Worm (Caenorhabditis elegans) whole organism, young adult: ENCODE results near the gene skih-2.

Experiments used
- B0035.1 ChIP-seq: sonication (generic microtip); optimal IDR thresholded peaks from 2 replicates; lab custom pipeline; 2016; ENCODE audit warnings: missing genetic modification characterization, mild to moderate bottlenecking, missing compliant biosample characterization, missing genotype, missing genetic modification reagents
- B0261.1 ChIP-seq: sonication (generic microtip); optimal IDR thresholded peaks from 2 replicates; lab custom pipeline; 2016; ENCODE audit warnings: mild to moderate bottlenecking, missing genetic modification characterization, moderate library complexity, missing compliant biosample characterization
- F37B4.10 ChIP-seq: fragments of 200-800 bp; sonication (Bioruptor generic); IDR thresholded peaks from 2 replicates; pipeline ENCODE4 v1.3.6; 2022; ENCODE audit warnings: missing genetic modification characterization, missing compliant biosample characterization
- F39B2.1 ChIP-seq: fragments of 200-800 bp; sonication (Bioruptor generic); IDR thresholded peaks from 2 replicates; pipeline ENCODE4 v1.3.6; 2022; ENCODE audit warnings: missing genetic modification reagents, missing genetic modification characterization, missing compliant biosample characterization
- F57A8.1 ChIP-seq: fragments of 200-800 bp; sonication (Bioruptor generic); optimal IDR thresholded peaks from 2 replicates; lab custom pipeline; 2018; ENCODE audit warnings: mild to moderate bottlenecking, missing genetic modification characterization, moderate library complexity, missing compliant biosample characterization
- Y53G8AR.9 ChIP-seq: fragments of 200-800 bp; sonication (Bioruptor generic); conservative IDR thresholded peaks from 2 replicates; pipeline ENCODE4 v1.3.6; 2022; ENCODE audit warnings: missing genetic modification reagents, missing genetic modification characterization, missing compliant biosample characterization
- Y67H2A.10 ChIP-seq: fragments of 200-800 bp; sonication (Bioruptor generic); conservative IDR thresholded peaks from 2 replicates; pipeline ENCODE4 v1.3.6; 2022; ENCODE audit warnings: missing genetic modification reagents, missing genetic modification characterization, missing compliant biosample characterization
- Y79H2A.3 ChIP-seq: fragments of 200-800 bp; sonication (Bioruptor generic); conservative IDR thresholded peaks from 2 replicates; pipeline ENCODE4 v1.3.6; 2022; ENCODE audit warnings: missing genetic modification reagents, missing genetic modification characterization, missing compliant biosample characterization
- akir-1 ChIP-seq: fragments of 200-800 bp; sonication (Bioruptor generic); optimal IDR thresholded peaks from 2 replicates; lab custom pipeline; 2018; ENCODE audit warnings: mild to moderate bottlenecking, missing genetic modification characterization, moderate library complexity, missing compliant biosample characterization
- aptf-2 ChIP-seq: fragments of 200-800 bp; sonication (Bioruptor generic); conservative IDR thresholded peaks from 2 replicates; pipeline ENCODE4 v1.3.6; 2022; ENCODE audit warnings: missing genetic modification reagents, missing genetic modification characterization, missing compliant biosample characterization
- aptf-3 ChIP-seq: fragments of 200-800 bp; sonication (Bioruptor generic); IDR thresholded peaks from 2 replicates; pipeline ENCODE4 v1.3.6; 2022; ENCODE audit warnings: missing genetic modification characterization, missing compliant biosample characterization
- athp-1 ChIP-seq: sonication (generic microtip); optimal IDR thresholded peaks from 2 replicates; lab custom pipeline; 2017; ENCODE audit warnings: mild to moderate bottlenecking, missing genetic modification characterization, missing compliant biosample characterization
- attf-3 ChIP-seq: fragments of 200-800 bp; sonication (Bioruptor generic); conservative IDR thresholded peaks from 2 replicates; pipeline ENCODE4 v1.3.6; 2022; ENCODE audit warnings: missing genetic modification reagents, missing genetic modification characterization, missing compliant biosample characterization
- attf-5 ChIP-seq: fragments of 200-800 bp; sonication (Bioruptor generic); optimal IDR thresholded peaks from 2 replicates; lab custom pipeline; 2018; ENCODE audit warnings: mild to moderate bottlenecking, missing genetic modification characterization, missing compliant biosample characterization
- bed-2 ChIP-seq: fragments of 200-800 bp; sonication (Bioruptor generic); IDR thresholded peaks from 2 replicates; pipeline ENCODE4 v1.3.6; 2022; ENCODE audit warnings: missing genetic modification reagents, missing genetic modification characterization, missing compliant biosample characterization
- cebp-1 ChIP-seq, 2 experiments: fragments of 200-800 bp in 1 of 2; sonication (Bioruptor generic) in 1 of 2; sonication (generic microtip) in 1 of 2; IDR thresholded peaks in 1 of 2; optimal IDR thresholded peaks in 1 of 2; 2 replicates each; pipeline versions ENCODE4 v1.3.6 to Lab custom; 2017 to 2022; ENCODE audit warnings: missing compliant biosample characterization in 2 of 2, missing genetic modification characterization in 2 of 2, mild to moderate bottlenecking in 1 of 2, missing genetic modification reagents in 1 of 2, moderate library complexity in 1 of 2
- cebp-2 ChIP-seq: fragments of 200-800 bp; sonication (Bioruptor generic); IDR thresholded peaks from 2 replicates; pipeline ENCODE4 v1.3.6; 2022; ENCODE audit warnings: missing genetic modification characterization, missing compliant biosample characterization
- ceh-40 ChIP-seq: fragments of 200-800 bp; sonication (Bioruptor generic); IDR thresholded peaks from 2 replicates; pipeline ENCODE4 v1.3.6; 2022; ENCODE audit warnings: missing genetic modification characterization, missing compliant biosample characterization
- ceh-58 ChIP-seq: fragments of 200-800 bp; sonication (Bioruptor generic); IDR thresholded peaks from 2 replicates; pipeline ENCODE4 v1.3.6; 2022; ENCODE audit warnings: missing genetic modification characterization, missing compliant biosample characterization
- dox-1 ChIP-seq: fragments of 200-800 bp; sonication (Bioruptor generic); IDR thresholded peaks from 2 replicates; pipeline ENCODE4 v1.3.6; 2022; ENCODE audit warnings: missing genetic modification reagents, missing genetic modification characterization, missing compliant biosample characterization
- egl-18 ChIP-seq: fragments of 200-800 bp; sonication (Bioruptor generic); IDR thresholded peaks from 2 replicates; pipeline ENCODE4 v1.3.6; 2022; ENCODE audit warnings: missing genetic modification reagents, missing genetic modification characterization, missing compliant biosample characterization
- gei-17 ChIP-seq: fragments of 200-800 bp; sonication (Bioruptor generic); optimal IDR thresholded peaks from 2 replicates; lab custom pipeline; 2018; ENCODE audit warnings: mild to moderate bottlenecking, missing genetic modification characterization, missing compliant biosample characterization
- hlh-26 ChIP-seq: fragments of 200-800 bp; sonication (Bioruptor generic); conservative IDR thresholded peaks from 2 replicates; pipeline ENCODE4 v1.3.6; 2022; ENCODE audit warnings: missing genetic modification reagents, missing genetic modification characterization, missing compliant biosample characterization
- hmg-20 ChIP-seq: fragments of 200-800 bp; sonication (Bioruptor generic); IDR thresholded peaks from 2 replicates; pipeline ENCODE4 v1.3.6; 2022; ENCODE audit warnings: missing genetic modification reagents, missing genetic modification characterization, missing compliant biosample characterization
- let-526 ChIP-seq: fragments of 200-800 bp; sonication (Bioruptor generic); IDR thresholded peaks from 2 replicates; pipeline ENCODE4 v1.3.6; 2022; ENCODE audit warnings: missing genetic modification reagents, missing genetic modification characterization, missing compliant biosample characterization
- lin-40 ChIP-seq: sonication (generic microtip); optimal IDR thresholded peaks from 2 replicates; lab custom pipeline; 2016; ENCODE audit warnings: missing genetic modification characterization, mild to moderate bottlenecking, missing compliant biosample characterization, missing genotype, missing genetic modification reagents
- madf-3 ChIP-seq: fragments of 200-800 bp; sonication (Bioruptor generic); IDR thresholded peaks from 2 replicates; pipeline ENCODE4 v1.3.6; 2022; ENCODE audit warnings: missing genetic modification reagents, missing genetic modification characterization, missing compliant biosample characterization
- madf-6 ChIP-seq: fragments of 200-800 bp; sonication (Bioruptor generic); IDR thresholded peaks from 2 replicates; pipeline ENCODE4 v1.3.6; 2022; ENCODE audit warnings: missing genetic modification reagents, missing genetic modification characterization, missing compliant biosample characterization
- madf-8 ChIP-seq: fragments of 200-800 bp; sonication (Bioruptor generic); conservative IDR thresholded peaks from 2 replicates; pipeline ENCODE4 v1.3.6; 2022; ENCODE audit warnings: missing genetic modification reagents, missing genetic modification characterization, missing compliant biosample characterization
- mcd-1 ChIP-seq: fragments of 200-800 bp; sonication (Bioruptor generic); IDR thresholded peaks from 2 replicates; pipeline ENCODE4 v1.3.6; 2022; ENCODE audit warnings: missing genetic modification reagents, missing genetic modification characterization, missing compliant biosample characterization
- mxl-1 ChIP-seq: sonication (generic microtip); optimal IDR thresholded peaks from 2 replicates; lab custom pipeline; 2016; ENCODE audit warnings: missing genetic modification characterization, missing compliant biosample characterization
- nhr-27 ChIP-seq: fragments of 200-800 bp; sonication (Bioruptor generic); optimal IDR thresholded peaks from 2 replicates; lab custom pipeline; 2018; ENCODE audit warnings: mild to moderate bottlenecking, missing genetic modification characterization, moderate library complexity, missing compliant biosample characterization
- tbp1 ChIP-seq: fragments of 200-800 bp; sonication (Bioruptor generic); optimal IDR thresholded peaks from 2 replicates; lab custom pipeline; 2018; ENCODE audit warnings: mild to moderate bottlenecking, missing genetic modification characterization, missing compliant biosample characterization
- unc-130 ChIP-seq: sonication (generic microtip); optimal IDR thresholded peaks from 2 replicates; lab custom pipeline; 2016; ENCODE audit warnings: missing genetic modification reagents, missing genetic modification characterization, missing compliant biosample characterization
- zfh-2 ChIP-seq: fragments of 200-800 bp; sonication (Bioruptor generic); conservative IDR thresholded peaks from 2 replicates; pipeline ENCODE4 v1.3.6; 2022; ENCODE audit warnings: missing genetic modification reagents, missing genetic modification characterization, missing compliant biosample characterization
- ztf-26 ChIP-seq: sonication (generic microtip); optimal IDR thresholded peaks from 2 replicates; lab custom pipeline; 2017; ENCODE audit warnings: missing genetic modification characterization, missing compliant biosample characterization

The skih-2 gene

ce11 chrIV:11109771-11110170, 32.4 kb downstream of the skih-2 start, which contains the start of gene pigk-1 (continued):
- TF ChIP-seq madf-3 (peak; percentile 81), F37B4.10 (no peak), dox-1 (GFP tag; lab: Robert Waterston, UW) (no peak), lin-40 (tag; lab: Kevin White, UChicago) (no peak), F39B2.1 (GFP tag; lab: Robert Waterston, UW) (peak; percentile 83), gei-17 (GFP tag; lab: Kevin White, UChicago) (no peak), madf-6 (GFP tag; lab: Robert Waterston, UW) (peak; percentile 82), Y53G8AR.9 (GFP tag; lab: Robert Waterston, UW) (peak; percentile 24; the same call in 1 of the 2 replicates), ceh-40 (GFP tag; lab: Robert Waterston, UW) (no peak), F57A8.1 (GFP tag; lab: Kevin White, UChicago) (no peak), athp-1 (peak; percentile 28)

DNA sequence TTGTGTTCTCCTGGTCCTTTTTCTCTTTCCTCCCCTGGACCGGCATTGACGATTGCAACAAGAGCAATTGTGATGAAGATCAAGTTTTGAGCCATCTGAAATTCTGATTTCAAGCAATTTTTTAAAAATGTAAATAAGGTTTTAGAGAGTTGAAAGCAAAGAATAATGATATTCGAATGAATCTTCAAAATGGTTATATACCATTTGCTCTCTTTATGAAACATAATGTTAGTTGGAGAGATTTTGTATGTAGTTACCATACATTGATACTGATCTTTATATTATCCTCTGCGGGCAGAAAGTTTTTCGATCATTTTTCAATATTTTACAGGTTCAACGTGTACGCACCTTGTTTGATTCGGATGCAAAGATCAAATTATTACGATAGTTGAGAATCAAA, 36.4 kb downstream of the skih-2 start, which contains the start of gene srlf-24:
Gene srlf-24, minus strand, starts transcription at position 101 of the 400 bp plus-strand sequence.
- TF ChIP-seq aptf-2 (GFP tag; lab: Robert Waterston, UW) (no peak), mxl-1 (tag; lab: Kevin White, UChicago) (no peak), let-526 (GFP tag; lab: Robert Waterston, UW) (no peak)

ce11 chrIV:11103501-11103900, 38.7 kb downstream of the skih-2 start:
- TF ChIP-seq attf-3 (no peak), ceh-58 (GFP tag; lab: Robert Waterston, UW) (no peak), Y67H2A.10 (GFP tag; lab: Robert Waterston, UW) (no peak), B0261.1 (tag; lab: Kevin White, UChicago) (no peak), akir-1 (GFP tag; lab: Kevin White, UChicago) (no peak), madf-8 (GFP tag; lab: Robert Waterston, UW) (no peak), bed-2 (GFP tag; lab: Robert Waterston, UW) (no peak), Y79H2A.3 (GFP tag; lab: Robert Waterston, UW) (no peak), hmg-20 (GFP tag; lab: Robert Waterston, UW) (no peak)
- TF ChIP-seq, all 124 proteins: peak for 0

- no peak for TF ChIP-seq aptf-3 (GFP tag; lab: Robert Waterston, UW)
- TF ChIP-seq tbp1: no peak
- no peak for TF ChIP-seq attf-5 (GFP tag; lab: Kevin White, UChicago)
- no peak for TF ChIP-seq mcd-1 (GFP tag; lab: Robert Waterston, UW)
- TF ChIP-seq B0035.1 (tag; lab: Kevin White, UChicago): no peak
- TF ChIP-seq ztf-26 (tag; lab: Kevin White, UChicago): no peak
- no peak for TF ChIP-seq hlh-26
- TF ChIP-seq cebp-2 (GFP tag; lab: Robert Waterston, UW): no peak
- no peak for TF ChIP-seq zfh-2 (GFP tag; lab: Robert Waterston, UW)
- no peak for TF ChIP-seq nhr-27
- no peak for TF ChIP-seq egl-18
Observed at ce11 chrIV:11102608-11103007, 39.6 kb downstream of the skih-2 start, which contains the start of gene srlf-17. Gene srlf-17, minus strand, starts transcription at chrIV:11102708.

- TF ChIP-seq ceh-58 (GFP tag; lab: Robert Waterston, UW) (no peak), dox-1 (GFP tag; lab: Robert Waterston, UW) (no peak), unc-130 (GFP tag; lab: Kevin White, UChicago) (no peak), hmg-20 (GFP tag; lab: Robert Waterston, UW) (no peak), cebp-1 (GFP tag; IDR thresholded peaks at IDR 0.05; lab: Robert Waterston, UW) (no peak), cebp-1 (tag; optimal IDR thresholded peaks at IDR 0.05; lab: Kevin White, UChicago) (no peak)
Observed at ce11 chrIV:11101383-11101782, 40.8 kb downstream of the skih-2 start, which contains the start of gene srlf-18. Gene srlf-18, minus strand, starts transcription at chrIV:11101483.
